Fruit fly (Drosophila melanogaster) whole organism, embryonic: ENCODE results near the gene Mtl.

Source experiments
- CG10543 ChIP-seq: fragments of 200-800 bp; sonication (Bioruptor generic); optimal IDR thresholded peaks from 3 replicates; lab custom pipeline; 2017; ENCODE audit warnings: missing biosample characterization, mild to moderate bottlenecking, missing genetic modification characterization, moderate library complexity
- CG12071 ChIP-seq: fragments of 200-800 bp; sonication (Bioruptor generic); optimal IDR thresholded peaks from 3 replicates; lab custom pipeline; 2018; ENCODE audit warnings: missing biosample characterization, mild to moderate bottlenecking, missing genetic modification characterization
- CG12769 ChIP-seq: fragments of 200-800 bp; sonication (Bioruptor generic); optimal IDR thresholded peaks from 2 replicates; lab custom pipeline; 2019; ENCODE audit warnings: missing biosample characterization, mild to moderate bottlenecking, missing genetic modification characterization, moderate library complexity
- CG13296 ChIP-seq: fragments of 200-800 bp; sonication (Bioruptor generic); optimal IDR thresholded peaks from 3 replicates; lab custom pipeline; 2018; ENCODE audit warnings: missing biosample characterization, mild to moderate bottlenecking, missing genetic modification characterization
- CG15479 ChIP-seq: fragments of 200-800 bp; sonication (Bioruptor generic); optimal IDR thresholded peaks from 3 replicates; lab custom pipeline; 2019; ENCODE audit warnings: missing biosample characterization, mild to moderate bottlenecking, missing genetic modification characterization, moderate library complexity
- CG16815 ChIP-seq: fragments of 200-800 bp; sonication (Bioruptor generic); optimal IDR thresholded peaks from 3 replicates; lab custom pipeline; 2017; ENCODE audit warnings: missing biosample characterization, mild to moderate bottlenecking, missing genetic modification characterization
- CG18619 ChIP-seq: fragments of 200-800 bp; sonication (Bioruptor generic); optimal IDR thresholded peaks from 3 replicates; lab custom pipeline; 2017; ENCODE audit warnings: missing biosample characterization, mild to moderate bottlenecking, missing genetic modification characterization
- CG2678 ChIP-seq: fragments of 200-800 bp; sonication (Bioruptor generic); optimal IDR thresholded peaks from 3 replicates; lab custom pipeline; 2019; ENCODE audit warnings: missing biosample characterization, mild to moderate bottlenecking, missing genetic modification characterization, moderate library complexity
- CG30431 ChIP-seq: fragments of 200-800 bp; sonication (Bioruptor generic); optimal IDR thresholded peaks from 2 replicates; lab custom pipeline; 2017; ENCODE audit warnings: missing biosample characterization, missing genetic modification characterization
- CG32532 ChIP-seq: fragments of 200-800 bp; sonication (Bioruptor generic); IDR thresholded peaks from 2 replicates; pipeline ENCODE4 v1.3.6; 2022; ENCODE audit warnings: missing biosample characterization, missing genetic modification characterization
- CG34376 ChIP-seq: fragments of 200-800 bp; sonication (Bioruptor generic); optimal IDR thresholded peaks from 2 replicates; lab custom pipeline; 2018; ENCODE audit warnings: missing biosample characterization, mild to moderate bottlenecking, missing genetic modification characterization
- CG34422 ChIP-seq: fragments of 200-800 bp; sonication (Bioruptor generic); IDR thresholded peaks from 3 replicates; pipeline ENCODE4 v1.3.6; 2022; ENCODE audit warnings: missing biosample characterization, missing genetic modification characterization
- CG3726 ChIP-seq: fragments of 200-800 bp; sonication (Bioruptor generic); IDR thresholded peaks from 3 replicates; pipeline ENCODE4, ENCODE4 v1.3.6; 2022; ENCODE audit warnings: missing biosample characterization, missing genetic modification characterization
- CG4360 ChIP-seq: fragments of 200-800 bp; sonication (Bioruptor generic); IDR thresholded peaks from 2 replicates; pipeline ENCODE4 v1.3.6; 2022; ENCODE audit warnings: missing biosample characterization, missing genetic modification characterization
- CG5180 ChIP-seq: fragments of 200-800 bp; sonication (Bioruptor generic); optimal IDR thresholded peaks from 3 replicates; lab custom pipeline; 2017; ENCODE audit warnings: missing biosample characterization, missing genetic modification characterization, mild to moderate bottlenecking, moderate library complexity, missing genetic modification reagents
- CG5953 ChIP-seq: fragments of 200-800 bp; sonication (Bioruptor generic); IDR thresholded peaks from 2 replicates; pipeline ENCODE4 v1.3.6; 2022; ENCODE audit warnings: missing biosample characterization, missing genetic modification characterization
- CG7839 ChIP-seq: fragments of 200-800 bp; sonication (Bioruptor generic); optimal IDR thresholded peaks from 3 replicates; lab custom pipeline; 2018; ENCODE audit warnings: missing biosample characterization, mild to moderate bottlenecking, missing genetic modification characterization, moderate library complexity
- CG8924 ChIP-seq: fragments of 200-800 bp; optimal IDR thresholded peaks from 3 replicates; lab custom pipeline; 2019; ENCODE audit warnings: missing biosample characterization, mild to moderate bottlenecking, missing genetic modification characterization, moderate library complexity
- CG9817 ChIP-seq: fragments of 200-800 bp; sonication (Bioruptor generic); optimal IDR thresholded peaks from 2 replicates; lab custom pipeline; 2018; ENCODE audit warnings: missing biosample characterization, mild to moderate bottlenecking, missing genetic modification characterization, moderate library complexity
- Dref ChIP-seq: fragments of 200-800 bp; sonication (Bioruptor generic); IDR thresholded peaks from 2 replicates; pipeline ENCODE4 v1.3.6; 2022; ENCODE audit warnings: missing biosample characterization, missing genetic modification characterization
- Ets97D ChIP-seq: fragments of 200-800 bp; sonication (Bioruptor generic); optimal IDR thresholded peaks from 3 replicates; lab custom pipeline; 2016; ENCODE audit warnings: missing biosample characterization, missing genetic modification characterization
- Fer1 ChIP-seq: fragments of 200-800 bp; sonication (Bioruptor generic); optimal IDR thresholded peaks from 2 replicates; lab custom pipeline; 2017; ENCODE audit warnings: missing biosample characterization, mild to moderate bottlenecking, missing genetic modification characterization
- GATAe ChIP-seq: fragments of 200-800 bp; sonication (Bioruptor generic); conservative IDR thresholded peaks from 2 replicates; pipeline ENCODE4 v1.3.6; 2022; ENCODE audit warnings: missing biosample characterization, missing genetic modification characterization
- Hmr ChIP-seq: fragments of 200-800 bp; sonication (Bioruptor generic); optimal IDR thresholded peaks from 3 replicates; lab custom pipeline; 2017; ENCODE audit warnings: mild to moderate bottlenecking, missing biosample characterization, missing genetic modification reagents, missing genetic modification characterization
- Hr51 ChIP-seq, 2 experiments: fragments of 200-800 bp; sonication (Bioruptor generic); optimal IDR thresholded peaks; 2 replicates in 1 of 2; 3 replicates in 1 of 2; lab custom pipeline; 2016 to 2018; ENCODE audit warnings: missing biosample characterization in 2 of 2, missing genetic modification characterization in 2 of 2, mild to moderate bottlenecking in 1 of 2, moderate library complexity in 1 of 2
- Hr78 ChIP-seq, 2 experiments: fragments of 200-800 bp in 1 of 2; fragments of >200 bp in 1 of 2; sonication (Bioruptor generic) in 1 of 2; optimal IDR thresholded peaks; 2 replicates each; lab custom pipeline; 2017 to 2019; ENCODE audit warnings: missing biosample characterization in 2 of 2, missing genetic modification characterization in 2 of 2, mild to moderate bottlenecking in 1 of 2, moderate library complexity in 1 of 2
- Max ChIP-seq: fragments of 200-800 bp; sonication (Bioruptor generic); optimal IDR thresholded peaks from 2 replicates; lab custom pipeline; 2016; ENCODE audit warnings: missing biosample characterization, mild to moderate bottlenecking, missing genetic modification characterization
- Med ChIP-seq: fragments of 200-800 bp; sonication (Bioruptor generic); peaks from one replicate; lab custom pipeline; 2016; ENCODE audit warnings: missing biosample characterization, missing genetic modification characterization, mild to moderate bottlenecking, inconsistent platforms, moderate library complexity
- Meics ChIP-seq: fragments of 200-800 bp; sonication (Bioruptor generic); optimal IDR thresholded peaks from 2 replicates; lab custom pipeline; 2017; ENCODE audit warnings: missing biosample characterization, mild to moderate bottlenecking, missing genetic modification characterization
- Ptx1 ChIP-seq: fragments of 200-800 bp; sonication (Bioruptor generic); IDR thresholded peaks from 2 replicates; pipeline ENCODE4 v1.3.6; 2022; ENCODE audit warnings: missing biosample characterization, missing genetic modification characterization
- chinmo ChIP-seq: fragments of 200-800 bp; sonication (Bioruptor generic); IDR thresholded peaks from 4 replicates; pipeline ENCODE4 v1.3.6; 2022; ENCODE audit warnings: missing biosample characterization, missing genetic modification characterization; ENCODE audit not compliant: partially characterized antibody
- cwo ChIP-seq: fragments of 200-800 bp; sonication (Bioruptor generic); optimal IDR thresholded peaks from 3 replicates; lab custom pipeline; 2017; ENCODE audit warnings: missing biosample characterization, missing genetic modification characterization, mild to moderate bottlenecking, moderate library complexity, missing genetic modification reagents
- danr ChIP-seq: fragments of 200-800 bp; sonication (Bioruptor generic); IDR thresholded peaks from 2 replicates; pipeline ENCODE4 v1.3.6; 2022; ENCODE audit warnings: missing biosample characterization, missing genetic modification characterization
- en ChIP-seq: fragments of 200-800 bp; sonication (Bioruptor generic); optimal IDR thresholded peaks from 2 replicates; lab custom pipeline; 2016; ENCODE audit warnings: missing biosample characterization, missing genetic modification characterization
- exex ChIP-seq: fragments of 200-800 bp; sonication (Bioruptor generic); optimal IDR thresholded peaks from 4 replicates; lab custom pipeline; 2018; ENCODE audit warnings: missing biosample characterization, mild to moderate bottlenecking, missing genetic modification characterization, moderate library complexity
- gem ChIP-seq: fragments of 200-800 bp; sonication (Bioruptor generic); optimal IDR thresholded peaks from 2 replicates; lab custom pipeline; 2019; ENCODE audit warnings: missing biosample characterization, mild to moderate bottlenecking, missing genetic modification characterization, moderate library complexity
- gfzf ChIP-seq: fragments of 200-800 bp; sonication (Bioruptor generic); optimal IDR thresholded peaks from 2 replicates; lab custom pipeline; 2016; ENCODE audit warnings: missing biosample characterization, mild to moderate bottlenecking, missing genetic modification characterization, moderate library complexity
- grn ChIP-seq: fragments of 200-800 bp; sonication (Bioruptor generic); optimal IDR thresholded peaks from 3 replicates; lab custom pipeline; 2017; ENCODE audit warnings: missing biosample characterization, missing genetic modification characterization
- ken ChIP-seq: fragments of 200-800 bp; sonication (Bioruptor generic); IDR thresholded peaks from 3 replicates; pipeline ENCODE4 v1.3.6; 2022; ENCODE audit warnings: missing biosample characterization, missing genetic modification characterization
- lab ChIP-seq: fragments of 200-800 bp; sonication (Bioruptor generic); optimal IDR thresholded peaks from 3 replicates; lab custom pipeline; 2017; ENCODE audit warnings: missing biosample characterization, missing genetic modification characterization, mild to moderate bottlenecking, moderate library complexity, missing genetic modification reagents
- mirr ChIP-seq: fragments of 200-800 bp; sonication (Bioruptor generic); optimal IDR thresholded peaks from 3 replicates; lab custom pipeline; 2018; ENCODE audit warnings: missing biosample characterization, mild to moderate bottlenecking, missing genetic modification characterization
- odd ChIP-seq: fragments of 200-800 bp; sonication (Bioruptor generic); optimal IDR thresholded peaks from 2 replicates; lab custom pipeline; 2017; ENCODE audit warnings: missing biosample characterization, mild to moderate bottlenecking, missing genetic modification characterization
- row ChIP-seq: fragments of 200-800 bp; sonication (Bioruptor generic); IDR thresholded peaks from 3 replicates; pipeline ENCODE4 v1.3.6; 2022; ENCODE audit warnings: missing biosample characterization, missing genetic modification characterization
- salm ChIP-seq: fragments of 200-800 bp; sonication (Bioruptor generic); optimal IDR thresholded peaks from 2 replicates; lab custom pipeline; 2018; ENCODE audit warnings: missing biosample characterization, mild to moderate bottlenecking, missing genetic modification characterization
- sd ChIP-seq: fragments of 200-800 bp; sonication (Bioruptor generic); optimal IDR thresholded peaks from 3 replicates; lab custom pipeline; 2018; ENCODE audit warnings: missing biosample characterization, mild to moderate bottlenecking, missing genetic modification characterization, moderate library complexity
- sens ChIP-seq: fragments of 200-800 bp; sonication (Bioruptor generic); peaks from one replicate; lab custom pipeline; 2016; ENCODE audit warnings: missing biosample characterization, missing genetic modification characterization
- sisA ChIP-seq: fragments of 200-800 bp; sonication (Bioruptor generic); IDR thresholded peaks from 2 replicates; pipeline ENCODE4 v1.3.6; 2022; ENCODE audit warnings: missing biosample characterization, missing genetic modification characterization
- sug ChIP-seq: fragments of 200-800 bp; optimal IDR thresholded peaks from 2 replicates; lab custom pipeline; 2019; ENCODE audit warnings: missing biosample characterization, mild to moderate bottlenecking, missing genetic modification characterization, moderate library complexity

Gene Mtl

DNA sequence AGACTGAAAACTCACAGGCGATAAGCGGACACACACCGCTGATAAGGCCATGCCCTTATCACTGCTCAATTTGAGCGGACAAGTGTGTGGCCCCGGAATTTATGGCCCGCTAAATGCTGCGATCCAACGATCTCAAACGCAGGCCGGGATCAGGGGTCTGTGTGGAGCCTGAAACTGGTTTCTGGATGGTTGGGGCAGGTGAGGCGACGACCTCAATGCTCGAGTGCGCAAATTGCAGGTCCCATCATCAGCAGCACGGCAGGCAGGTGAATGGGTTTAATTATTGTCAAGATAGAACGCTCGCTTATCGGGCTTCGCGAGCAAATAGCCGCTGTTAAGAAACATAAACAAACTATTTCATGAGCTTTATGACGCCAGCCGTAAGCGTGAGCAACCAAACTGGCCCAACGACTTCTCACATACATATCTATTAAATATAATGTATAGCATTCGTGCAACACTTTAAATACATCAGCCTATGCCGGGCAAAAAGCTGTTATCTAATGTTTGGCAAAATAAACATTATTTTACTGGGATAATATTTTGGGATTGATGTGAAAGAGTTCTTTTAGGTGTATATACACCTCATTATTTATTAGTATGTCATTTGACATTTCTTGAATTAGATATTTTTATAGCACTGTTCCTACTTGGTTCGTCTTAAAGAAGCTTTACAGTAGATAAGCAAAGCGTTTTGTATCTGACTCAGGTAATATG lies 30.5 kb upstream of the Mtl start:
- TF ChIP-seq CG9817 (tag; lab: Kevin White, UChicago) (peak; percentile 5), CG15479 (GFP tag; lab: Kevin White, UChicago) (no peak), sisA (no peak), CG5180 (GFP tag; lab: Kevin White, UChicago) (peak; percentile 12), CG2678 (peak; percentile 47), GATAe (GFP tag; lab: Robert Waterston, UW) (peak; percentile 34; the same call in 1 of the 2 replicates), salm (tag; lab: Kevin White, UChicago) (no peak), CG5953 (GFP tag; lab: Robert Waterston, UW) (0 out of 2 replicates have a peak, but pooled peaks have one; percentile 35), CG12071 (GFP tag; lab: Kevin White, UChicago) (peak; percentile 38), CG16815 (no peak), CG12769 (peak; percentile 29), sens (GFP tag; lab: Kevin White, UChicago) (peak; percentile 79), CG30431 (no peak), Max (peak; percentile 3), sug (peak; percentile 81), gem (tag; lab: Kevin White, UChicago) (peak; percentile 33), Hr78 (GFP tag; optimal IDR thresholded peaks at IDR 0.05; lab: Kevin White, UChicago) (peak in 1 of 2 experiments; percentile 55), Meics (GFP tag; lab: Kevin White, UChicago) (peak; percentile 7), danr (GFP tag; lab: Robert Waterston, UW) (no peak), Med (peak; percentile 68), sd (tag; lab: Kevin White, UChicago) (peak; percentile 96), en (GFP tag; lab: Kevin White, UChicago) (no peak), ken (GFP tag; lab: Robert Waterston, UW) (no peak), CG13296 (GFP tag; lab: Kevin White, UChicago) (peak; percentile 33), CG4360 (GFP tag; lab: Robert Waterston, UW) (no peak), CG18619 (GFP tag; lab: Kevin White, UChicago) (peak; percentile 1), gfzf (no peak), chinmo (GFP tag; lab: Robert Waterston, UW) (0 out of 4 replicates have a peak, but pooled peaks have one; percentile 46), Dref (GFP tag; lab: Robert Waterston, UW) (no peak), Hmr (GFP tag; lab: Kevin White, UChicago) (peak; percentile 26), CG34422 (GFP tag; lab: Robert Waterston, UW) (peak; percentile 28; the same call in 1 of the 3 replicates), CG32532 (GFP tag; lab: Robert Waterston, UW) (no peak), CG8924 (peak; percentile 23), lab (GFP tag; lab: Kevin White, UChicago) (peak; percentile 20), grn (GFP tag; lab: Kevin White, UChicago) (peak; percentile 68), Hr51 (GFP tag; optimal IDR thresholded peaks at IDR 0.05; lab: Kevin White, UChicago) (peak in 1 of 2 experiments; percentile 25), CG34376 (GFP tag; lab: Kevin White, UChicago) (peak; percentile 59), CG7839 (tag; lab: Kevin White, UChicago) (peak; percentile 3), mirr (GFP tag; lab: Kevin White, UChicago) (peak; percentile 51), Ets97D (no peak), Fer1 (GFP tag; lab: Kevin White, UChicago) (peak; percentile 32), CG10543 (GFP tag; lab: Kevin White, UChicago) (peak; percentile 56), odd (GFP tag; lab: Kevin White, UChicago) (peak; percentile 26), Ptx1 (GFP tag; lab: Robert Waterston, UW) (no peak), exex (tag; lab: Kevin White, UChicago) (peak; percentile 78), row (GFP tag; lab: Robert Waterston, UW) (peak; percentile 55), CG3726 (no peak), cwo (peak; percentile 48)
